Worm (Caenorhabditis elegans) whole organism, L4/young adult: ENCODE data around the gene gop-2.

Source experiments
- W03F9.2 ChIP-seq: fragments of 150-350 bp; optimal IDR thresholded peaks from 2 replicates; lab custom pipeline; 2014; ENCODE audit warnings: missing biosample characterization, missing genetic modification characterization
- dao-5 ChIP-seq: sonication (generic microtip); optimal IDR thresholded peaks from 2 replicates; lab custom pipeline; 2016; ENCODE audit warnings: missing genotype, missing genetic modification characterization, moderate library complexity, missing compliant biosample characterization
- him-1 ChIP-seq: sonication (generic microtip); optimal IDR thresholded peaks from 2 replicates; lab custom pipeline; 2016; ENCODE audit warnings: missing genotype, missing genetic modification reagents, missing genetic modification characterization, missing compliant biosample characterization

gop-2 gene

DNA sequence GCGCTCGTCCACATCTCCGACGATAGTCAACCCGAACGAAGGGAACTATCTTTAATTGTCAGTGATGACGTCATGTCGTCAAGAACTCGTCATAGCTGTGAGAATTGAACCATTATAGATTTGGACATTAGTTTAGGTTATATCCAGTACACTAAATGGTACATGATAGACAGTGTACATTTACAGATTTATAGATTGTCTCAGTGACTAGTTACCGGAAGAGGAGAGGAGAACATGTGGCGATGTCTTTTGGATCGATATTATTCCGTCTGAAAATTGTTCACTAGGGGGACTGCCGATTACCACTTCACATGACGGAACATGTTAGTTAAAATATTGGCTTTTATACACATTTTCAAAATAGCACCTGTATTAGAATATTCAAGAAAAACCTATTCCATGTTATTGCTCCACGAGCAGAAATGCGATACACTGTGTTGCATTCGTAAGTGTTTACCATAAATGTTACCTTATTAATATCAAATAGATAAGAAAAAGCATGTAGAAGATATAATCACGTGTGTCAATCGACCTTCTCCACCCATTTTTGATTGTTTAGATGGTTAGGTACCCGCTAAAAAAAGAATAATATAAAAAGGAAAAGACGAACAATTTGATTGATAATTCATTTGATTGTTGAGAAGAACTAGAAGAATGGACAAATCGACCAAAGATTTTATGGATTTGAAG is 8.5 kb downstream of the gop-2 start, which contains the start of gene ZC395.5:
ZC395.5 (plus strand) TSS at position 632 of the 690 bp plus-strand sequence.
- TF ChIP-seq dao-5, result no peak
- no peak for TF ChIP-seq W03F9.2
- no peak for TF ChIP-seq him-1 (tag; lab: Kevin White, UChicago)

DNA sequence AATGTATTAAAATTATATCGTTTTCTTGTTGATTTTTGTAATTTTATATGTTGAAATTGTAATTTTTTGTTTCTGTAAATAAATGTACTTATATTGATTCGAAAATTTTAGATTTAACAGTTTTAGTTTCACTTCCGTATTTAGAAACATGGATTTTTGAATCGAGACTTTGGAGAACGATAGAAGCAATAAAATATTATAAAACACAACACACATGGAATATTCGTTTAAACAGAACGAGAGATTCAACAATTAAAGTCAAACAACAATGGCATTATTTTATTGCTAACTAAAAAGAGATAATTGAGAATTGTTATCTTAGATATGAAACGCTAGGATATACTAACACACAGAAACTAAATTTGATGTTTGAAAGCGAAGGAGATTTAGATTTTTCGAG is 9.7 kb downstream of the gop-2 start:
- TF ChIP-seq dao-5 (no peak), him-1 (tag; lab: Kevin White, UChicago) (no peak), W03F9.2 (no peak)

DNA sequence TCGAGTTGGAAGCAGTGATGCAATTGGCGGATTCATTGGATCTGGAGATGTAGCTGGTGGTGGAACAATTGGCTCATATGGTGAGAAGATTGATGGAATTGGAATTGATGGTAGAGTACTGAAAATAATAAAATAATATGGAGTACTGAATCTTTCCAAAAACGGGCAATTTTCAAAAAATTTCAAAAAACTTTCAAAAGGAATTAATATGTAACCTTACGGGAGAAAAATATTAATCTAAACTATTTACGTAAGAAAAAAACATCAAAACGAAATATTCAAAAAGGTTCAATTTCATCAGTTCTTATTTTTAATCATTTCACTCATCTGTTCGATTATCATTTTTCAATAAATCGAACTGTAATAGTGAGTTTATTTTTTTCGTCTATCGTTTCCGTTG is 11.0 kb downstream of the gop-2 start, which contains the start of gene ZC395.4:
ZC395.4 (plus strand) TSS at position 301 of the 400 bp plus-strand sequence.
- TF ChIP-seq W03F9.2 (no peak), him-1 (tag; lab: Kevin White, UChicago) (no peak), dao-5 (no peak)

ce11 chrIII:5273396-5273857 is 14.6 kb downstream of the gop-2 start, which contains the start of gene ztf-8:
ztf-8 (minus strand) TSS chrIII:5273471.
- no peak for TF ChIP-seq W03F9.2
- TF ChIP-seq him-1 (tag; lab: Kevin White, UChicago), result no peak
- no peak for TF ChIP-seq dao-5

DNA sequence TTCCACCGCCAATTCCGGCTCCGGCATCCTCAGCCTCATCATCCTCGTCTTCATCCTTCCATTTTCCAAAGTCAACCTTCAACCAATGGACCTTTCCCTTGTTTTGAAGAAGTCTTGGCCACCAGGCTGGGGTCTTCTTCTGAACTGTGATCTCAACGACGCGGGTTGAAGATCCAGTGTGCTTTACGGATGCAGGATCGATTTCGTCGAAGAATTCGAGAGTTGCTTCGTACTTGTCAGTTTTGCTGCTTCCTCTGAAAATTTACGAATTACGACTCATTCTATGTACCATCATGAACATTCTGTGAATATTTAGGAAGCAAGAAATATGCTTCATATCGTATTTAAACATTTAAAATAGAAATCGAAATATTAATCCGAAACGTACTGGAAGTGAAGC is 15.4 kb downstream of the gop-2 start:
- TF ChIP-seq dao-5 (no peak), W03F9.2 (no peak), him-1 (tag; lab: Kevin White, UChicago) (no peak)

DNA sequence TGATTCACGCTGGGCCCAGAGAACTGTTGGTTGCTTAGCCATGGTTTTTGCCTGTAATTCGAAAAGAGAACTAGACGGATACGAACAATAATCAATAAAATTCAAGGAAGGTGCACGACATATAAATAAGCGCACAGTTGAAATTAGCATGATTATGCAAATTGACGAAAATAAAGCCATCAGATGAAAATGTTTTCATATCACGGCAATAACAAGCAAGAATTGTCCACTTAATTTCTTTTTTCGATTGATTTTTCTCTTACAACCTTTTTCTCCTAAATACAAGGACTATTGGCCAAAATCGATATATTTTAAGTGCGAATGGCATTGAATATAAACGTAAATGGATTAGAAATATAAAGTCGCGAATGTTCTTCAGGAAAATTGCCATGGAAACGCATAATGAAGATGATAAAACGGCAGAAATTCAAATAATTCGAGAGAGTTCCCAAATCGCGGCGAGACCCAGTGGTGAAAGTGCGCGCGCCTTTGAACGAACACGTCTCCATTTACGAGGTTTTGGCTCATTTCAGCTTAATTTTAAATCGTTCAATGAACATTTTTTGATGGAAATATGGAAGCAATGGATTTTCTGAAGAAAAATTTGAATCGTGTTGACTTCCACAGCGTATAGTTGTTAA is 16.0 kb downstream of the gop-2 start, which contains the start of the genes daf-41 and toc-1:
daf-41 (minus strand) TSS at position 51 of the 641 bp plus-strand sequence.
toc-1 (plus strand) TSS at position 537 of the 641 bp plus-strand sequence.
- TF ChIP-seq him-1 (tag; lab: Kevin White, UChicago), result no peak
- TF ChIP-seq W03F9.2, result peak; percentile 75

ce11 chrIII:5277740-5278139 is 18.9 kb downstream of the gop-2 start, which contains the start of gene clk-1:
clk-1 (plus strand) TSS chrIII:5277894.
- TF ChIP-seq W03F9.2, result no peak
- no peak for TF ChIP-seq him-1 (tag; lab: Kevin White, UChicago)
- no peak for TF ChIP-seq dao-5

DNA sequence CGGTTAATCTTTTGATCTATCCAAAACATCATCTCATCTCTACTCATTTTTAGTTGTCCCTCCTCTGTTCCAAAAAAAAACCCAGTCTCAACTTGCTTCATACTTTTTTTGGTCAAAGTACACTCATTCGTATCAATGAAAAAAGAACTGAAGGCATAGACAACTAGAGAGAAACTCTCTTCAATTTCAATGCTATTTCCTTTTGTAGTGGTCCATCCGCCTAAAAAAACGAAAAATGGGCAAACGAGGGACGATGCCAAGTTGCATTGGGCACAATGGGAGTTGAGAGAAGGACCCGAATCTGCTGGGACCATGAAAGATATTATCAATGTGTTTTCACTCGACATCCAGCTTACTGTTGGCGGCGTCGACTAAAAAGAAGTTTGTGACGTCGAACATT is 21.4 kb downstream of the gop-2 start:
- TF ChIP-seq him-1 (tag; lab: Kevin White, UChicago) (no peak), dao-5 (no peak), W03F9.2 (no peak)

- TF ChIP-seq W03F9.2 (no peak), him-1 (tag; lab: Kevin White, UChicago) (no peak), dao-5 (no peak)
Measured at ce11 chrIII:5285484-5285883, 26.7 kb downstream of the gop-2 start.

- no peak for TF ChIP-seq him-1 (tag; lab: Kevin White, UChicago)
- no peak for TF ChIP-seq dao-5
- no peak for TF ChIP-seq W03F9.2
Measured at ce11 chrIII:5286205-5286604, 27.4 kb downstream of the gop-2 start, which contains the start of gene ZC395.11. ZC395.11 (minus strand) TSS chrIII:5286305.

DNA sequence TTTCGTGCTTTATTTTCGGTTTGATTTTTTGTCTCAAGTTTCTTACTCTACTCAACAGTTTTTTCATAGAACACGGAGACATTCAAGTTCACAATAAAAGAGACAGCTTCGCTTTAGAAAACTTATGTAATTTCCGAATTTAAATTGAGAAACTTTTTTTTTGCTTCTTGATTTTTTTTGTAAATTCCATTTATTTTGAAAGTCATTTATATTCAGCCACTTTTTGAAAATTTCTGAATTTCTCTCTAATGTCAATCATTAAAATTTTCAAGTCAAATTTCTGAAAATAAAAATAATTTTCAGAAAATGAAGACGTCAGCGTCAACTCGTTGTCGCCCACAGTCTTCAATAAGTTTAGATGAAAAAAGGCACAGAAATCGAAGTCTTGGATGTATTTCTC is 29.1 kb downstream of the gop-2 start, which contains the start of gene T15B12.1:
T15B12.1 (plus strand) TSS at position 301 of the 400 bp plus-strand sequence.
- no peak for TF ChIP-seq dao-5
- TF ChIP-seq W03F9.2, result no peak
- no peak for TF ChIP-seq him-1 (tag; lab: Kevin White, UChicago)

DNA sequence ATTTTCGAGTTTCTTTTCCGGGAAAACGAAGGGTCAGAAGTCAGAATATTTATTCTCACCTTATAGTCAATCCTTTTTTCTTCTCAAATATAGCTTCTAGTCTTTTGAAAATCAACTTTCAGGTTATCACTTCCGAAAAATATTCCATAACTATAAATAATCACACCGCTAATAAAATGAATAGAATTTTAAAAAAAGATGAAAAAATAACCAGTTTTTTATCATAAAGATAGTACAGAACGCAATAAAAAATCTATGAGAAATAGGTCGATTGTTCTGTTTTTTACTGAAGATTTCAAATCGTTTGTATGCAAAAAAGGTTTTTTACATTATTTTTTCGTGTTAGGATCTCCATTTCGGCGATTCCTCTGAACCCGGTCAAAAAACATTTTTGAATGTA is 31.4 kb downstream of the gop-2 start:
- no peak for TF ChIP-seq W03F9.2
- TF ChIP-seq dao-5, result no peak
- no peak for TF ChIP-seq him-1 (tag; lab: Kevin White, UChicago)

- TF ChIP-seq W03F9.2, result no peak
- TF ChIP-seq dao-5, result no peak
- no peak for TF ChIP-seq him-1 (tag; lab: Kevin White, UChicago)
Measured at ce11 chrIII:5291281-5291680, 32.5 kb downstream of the gop-2 start.

DNA sequence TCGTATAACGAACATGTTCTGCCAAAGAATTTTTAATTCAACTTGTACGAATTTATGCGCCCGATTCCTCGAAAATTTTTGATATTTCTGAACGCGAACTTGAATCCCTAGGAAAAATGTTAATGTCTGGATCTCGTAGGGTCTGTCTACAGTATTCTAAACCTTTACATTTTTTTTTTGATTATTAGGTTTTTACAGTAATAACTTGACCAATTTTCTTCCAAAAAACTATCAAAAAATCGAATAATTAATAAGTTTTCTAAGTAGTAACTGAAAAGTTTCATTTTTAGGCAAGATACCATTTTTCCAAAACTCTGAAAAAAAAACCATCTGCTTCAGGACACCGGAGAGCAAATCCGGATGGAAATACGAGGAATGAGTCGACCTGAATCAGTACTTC is 35.5 kb downstream of the gop-2 start:
- TF ChIP-seq him-1 (tag; lab: Kevin White, UChicago) (no peak), W03F9.2 (no peak), dao-5 (no peak)

DNA sequence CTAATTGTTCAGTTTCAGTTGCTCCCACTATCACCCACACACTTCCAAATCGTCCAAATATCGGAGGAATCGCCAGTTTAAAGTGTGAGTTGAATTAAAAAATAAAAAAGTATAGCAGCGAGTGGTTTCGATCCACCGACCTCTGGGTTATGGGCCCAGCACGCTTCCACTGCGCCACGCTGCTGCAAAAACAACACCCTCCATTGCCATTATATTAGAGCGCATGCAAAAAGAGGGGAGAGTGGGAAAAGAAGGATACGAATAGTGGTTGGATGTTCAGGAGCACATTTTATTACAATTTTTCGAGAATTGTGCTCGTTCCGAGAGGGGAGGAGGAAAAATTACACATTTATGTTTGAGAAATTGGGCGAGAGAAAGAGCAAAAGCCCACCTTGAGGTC is 36.0 kb downstream of the gop-2 start:
- TF ChIP-seq him-1 (tag; lab: Kevin White, UChicago), result peak; percentile 67
- TF ChIP-seq W03F9.2, result no peak
- TF ChIP-seq dao-5, result peak; percentile 73
